Worm (Caenorhabditis elegans): Measurements from ENCODE around the gene C01G6.9.

The C01G6.9 gene

DNA sequence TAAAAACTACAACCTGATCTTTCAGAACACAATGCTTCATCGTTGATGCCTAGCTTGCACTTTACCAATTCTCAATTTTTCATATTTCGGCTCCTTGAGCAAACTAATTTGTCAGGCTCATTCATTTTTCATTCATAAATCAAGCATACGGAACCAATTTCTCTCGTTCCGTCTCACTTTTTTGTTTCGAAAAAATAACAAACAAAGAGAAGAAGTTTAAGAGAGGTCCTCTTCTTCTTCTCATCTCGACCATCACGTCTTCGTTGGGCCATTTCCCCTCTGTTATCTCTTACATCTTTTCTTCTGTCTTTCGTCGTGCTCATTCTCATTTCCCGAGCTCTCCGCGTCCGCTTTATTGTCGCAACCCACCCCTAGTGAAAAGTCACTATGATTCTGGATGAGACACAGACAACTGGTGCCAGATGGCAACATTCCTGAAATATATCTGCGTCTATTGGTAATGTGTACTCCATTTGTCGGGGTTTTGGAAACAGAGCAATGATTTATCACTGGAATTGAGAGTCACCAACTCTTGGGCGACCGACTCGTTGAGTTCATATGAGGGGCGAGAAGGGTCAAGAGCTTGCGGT is 30.8 kb downstream of the C01G6.9 start (continued):
- TF ChIP-seq pha-4 (GFP tag; IDR thresholded peaks at IDR 0.05) (no peak), pha-4 (tag; optimal IDR thresholded peaks at IDR 0.05) (no peak), hif-1 (tag; optimal IDR thresholded peaks at IDR 0.05) (no peak), unc-130 (GFP tag; optimal IDR thresholded peaks at IDR 0.05) (no peak), zip-11 (GFP tag; IDR thresholded peaks at IDR 0.05) (no peak), cey-2 (tag; optimal IDR thresholded peaks at IDR 0.05; ENCODE audit: borderline replicate concordance, insufficient read depth) (no peak), Y105C5A.15 (GFP tag; IDR thresholded peaks at IDR 0.05) (no peak), unc-62 (GFP tag; optimal IDR thresholded peaks at IDR 0.05 in 1 of 2) (peak in 1 of 2 experiments; percentile 59), unc-62 (tag; optimal IDR thresholded peaks at IDR 0.05) (no peak), lin-38 (GFP tag; IDR thresholded peaks at IDR 0.05) (no peak), nhr-42 (GFP tag; IDR thresholded peaks at IDR 0.05) (no peak), dmd-6 (GFP tag; IDR thresholded peaks at IDR 0.05) (no peak), nhr-10 (tag; optimal IDR thresholded peaks at IDR 0.05) (no peak), zip-2 (tag; optimal IDR thresholded peaks at IDR 0.05) (no peak), ZK337.2 (GFP tag; IDR thresholded peaks at IDR 0.05) (no peak), T20F7.1 (GFP tag; optimal IDR thresholded peaks at IDR 0.05) (no peak), snpc-4 (tag; optimal IDR thresholded peaks at IDR 0.05) (no peak), F37D6.2 (tag; optimal IDR thresholded peaks at IDR 0.05) (no peak), rbr-2 (tag; optimal IDR thresholded peaks at IDR 0.05) (peak; percentile 13), ztf-7 (tag; optimal IDR thresholded peaks at IDR 0.05) (no peak), dmd-8 (GFP tag; IDR thresholded peaks at IDR 0.05) (no peak), ces-1 (GFP tag; optimal IDR thresholded peaks at IDR 0.05) (no peak), ama-1 (optimal IDR thresholded peaks at IDR 0.05) (no peak), jun-1 (tag; optimal IDR thresholded peaks at IDR 0.05) (no peak), Y5F2A.4 (GFP tag; optimal IDR thresholded peaks at IDR 0.05) (no peak), dve-1 (tag; optimal IDR thresholded peaks at IDR 0.05; ENCODE audit: insufficient read depth) (no peak), lin-39 (tag; optimal IDR thresholded peaks at IDR 0.05) (no peak)

DNA sequence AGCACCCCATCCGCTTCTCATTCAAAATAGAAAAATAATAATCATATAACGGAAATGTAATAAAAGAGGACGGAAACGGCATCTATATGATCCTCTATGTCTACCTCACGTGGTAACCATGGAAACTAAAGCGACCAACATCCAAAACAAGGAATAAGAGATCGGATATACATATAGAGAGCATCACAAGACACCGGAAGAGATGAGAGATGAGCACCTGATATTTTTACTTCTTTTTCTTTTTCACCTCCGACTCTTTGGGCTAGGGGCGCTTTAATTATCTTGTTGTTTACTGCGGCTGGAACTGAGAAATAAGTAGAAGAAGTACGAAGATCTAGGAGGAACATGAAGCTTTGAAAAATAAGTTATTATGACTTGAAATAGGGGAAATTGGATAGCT is 31.8 kb downstream of the C01G6.9 start:
- TF ChIP-seq set-16 (GFP tag; IDR thresholded peaks at IDR 0.05), result no peak
- no peak for TF ChIP-seq cey-2 (tag; optimal IDR thresholded peaks at IDR 0.05; ENCODE audit: borderline replicate concordance, insufficient read depth)
- TF ChIP-seq nhr-11 (tag; optimal IDR thresholded peaks at IDR 0.05), result peak; percentile 46
- TF ChIP-seq unc-62 (GFP tag; optimal IDR thresholded peaks at IDR 0.05 in 1 of 2), result peak in 1 of 2 experiments; percentile 36
- TF ChIP-seq unc-62 (tag; optimal IDR thresholded peaks at IDR 0.05), result no peak
- no peak for TF ChIP-seq Y105C5A.15 (GFP tag; IDR thresholded peaks at IDR 0.05)
- TF ChIP-seq snpc-4 (tag; optimal IDR thresholded peaks at IDR 0.05), result no peak
- TF ChIP-seq hlh-30 (tag; optimal IDR thresholded peaks at IDR 0.05; ENCODE audit: insufficient read depth), result no peak
- no peak for TF ChIP-seq Y5F2A.4 (GFP tag; optimal IDR thresholded peaks at IDR 0.05)
- no peak for TF ChIP-seq mxl-2 (GFP tag; conservative IDR thresholded peaks at IDR 0.05)
- TF ChIP-seq pqm-1 (tag; optimal IDR thresholded peaks at IDR 0.05), result no peak
- TF ChIP-seq spr-1 (tag; optimal IDR thresholded peaks at IDR 0.05), result no peak
- no peak for TF ChIP-seq tag-97 (GFP tag; IDR thresholded peaks at IDR 0.05)
- no peak for TF ChIP-seq dpl-1 (GFP tag; optimal IDR thresholded peaks at IDR 0.05)

DNA sequence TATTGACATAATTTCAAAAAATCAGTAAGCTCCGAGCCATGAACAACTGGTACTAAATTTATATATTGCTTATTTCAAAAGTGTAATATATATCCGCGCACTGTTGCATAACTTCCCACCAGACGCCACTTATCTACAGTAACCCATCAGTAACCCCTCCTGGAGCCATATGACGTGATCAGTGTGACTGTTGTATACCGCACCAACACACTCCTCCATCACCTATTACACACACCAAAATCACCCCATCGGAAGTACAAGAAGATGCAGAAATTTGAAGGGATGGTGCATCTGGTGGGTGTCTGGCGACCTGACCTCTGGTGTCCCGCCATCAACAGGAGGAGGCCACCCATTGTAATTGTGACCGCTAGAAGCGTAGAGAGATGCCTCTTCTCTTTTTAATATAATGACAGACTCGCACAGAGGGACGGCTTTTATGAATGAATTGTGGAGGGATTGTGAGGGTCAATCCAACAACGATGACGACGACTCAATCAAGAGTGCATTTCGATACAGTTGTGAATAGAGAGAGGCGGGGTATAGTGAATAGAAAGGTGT is 32.7 kb downstream of the C01G6.9 start:
- peak; percentile 64 for TF ChIP-seq aha-1 (tag)
- TF ChIP-seq nhr-76 (tag; optimal IDR thresholded peaks at IDR 0.05), result no peak
- no peak for TF ChIP-seq rbr-2 (tag; optimal IDR thresholded peaks at IDR 0.05)
- TF ChIP-seq mxl-3 (GFP tag; optimal IDR thresholded peaks at IDR 0.05), result no peak
